Worm (Caenorhabditis elegans) whole organism, mixed stage, embryonic: Measurements from ENCODE around the gene F09G2.8.

Source experiments
- ces-1 ChIP-seq: fragments of 150-350 bp; optimal IDR thresholded peaks from 2 replicates; lab custom pipeline; 2014; ENCODE audit warnings: missing biosample characterization, missing genetic modification reagents, missing genetic modification characterization
- elt-3 ChIP-seq: fragments of 150-350 bp; optimal IDR thresholded peaks from 2 replicates; lab custom pipeline; 2014; ENCODE audit warnings: missing biosample characterization, missing genetic modification characterization
- flh-1 ChIP-seq: fragments of 200-800 bp; sonication (Bioruptor generic); optimal IDR thresholded peaks from 2 replicates; lab custom pipeline; 2018; ENCODE audit warnings: mild to moderate bottlenecking, missing genetic modification characterization, moderate library complexity, missing compliant biosample characterization
- lin-13 ChIP-seq: fragments of 150-350 bp; optimal IDR thresholded peaks from 2 replicates; lab custom pipeline; 2014; ENCODE audit warnings: missing biosample characterization, missing genetic modification characterization
- lsy-2 ChIP-seq: fragments of 150-350 bp; optimal IDR thresholded peaks from 2 replicates; lab custom pipeline; 2014; ENCODE audit warnings: missing biosample characterization, missing genetic modification characterization
- mep-1 ChIP-seq: fragments of 150-350 bp; optimal IDR thresholded peaks from 2 replicates; lab custom pipeline; 2017; ENCODE audit warnings: missing biosample characterization, missing genetic modification reagents, missing genetic modification characterization, inconsistent platforms
- nhr-12 ChIP-seq: fragments of 150-350 bp; optimal IDR thresholded peaks from 2 replicates; lab custom pipeline; 2014; ENCODE audit warnings: missing biosample characterization, missing genetic modification characterization
- nhr-237 ChIP-seq: fragments of 150-350 bp; optimal IDR thresholded peaks from 2 replicates; lab custom pipeline; 2014; ENCODE audit warnings: missing biosample characterization, missing genetic modification characterization
- nhr-28 ChIP-seq: fragments of 150-350 bp; optimal IDR thresholded peaks from 2 replicates; lab custom pipeline; 2014; ENCODE audit warnings: missing biosample characterization, missing genetic modification characterization
- pha-4 ChIP-seq: fragments of 150-350 bp; optimal IDR thresholded peaks from 2 replicates; lab custom pipeline; 2018; ENCODE audit warnings: missing biosample characterization, missing genetic modification reagents, missing genetic modification characterization
- snpc-4 ChIP-seq: fragments of 150-350 bp; optimal IDR thresholded peaks from 2 replicates; lab custom pipeline; 2014; ENCODE audit warnings: missing biosample characterization, missing genetic modification characterization
- sptf-1 ChIP-seq: sonication (generic microtip); optimal IDR thresholded peaks from 2 replicates; lab custom pipeline; 2017; ENCODE audit warnings: mild to moderate bottlenecking, missing genetic modification characterization, moderate library complexity, missing compliant biosample characterization
- zip-8 ChIP-seq: fragments of 150-350 bp; optimal IDR thresholded peaks from 2 replicates; lab custom pipeline; 2014; ENCODE audit warnings: missing biosample characterization, missing genetic modification characterization
- ztf-11 ChIP-seq: fragments of 150-350 bp; optimal IDR thresholded peaks from 2 replicates; lab custom pipeline; 2014; ENCODE audit warnings: missing biosample characterization, missing genetic modification characterization

- TF ChIP-seq ces-1 (GFP tag; lab: Kevin White, UChicago), result no peak
- no peak for TF ChIP-seq pha-4
- no peak for TF ChIP-seq mep-1
- TF ChIP-seq sptf-1 (tag; lab: Kevin White, UChicago), result no peak
- TF ChIP-seq elt-3 (tag; lab: Kevin White, UChicago), result no peak
- no peak for TF ChIP-seq snpc-4
- no peak for TF ChIP-seq nhr-12 (tag; lab: Kevin White, UChicago)
- TF ChIP-seq ztf-11 (tag; lab: Kevin White, UChicago), result no peak
- no peak for TF ChIP-seq zip-8
- TF ChIP-seq lsy-2 (tag; lab: Kevin White, UChicago), result no peak
- no peak for TF ChIP-seq flh-1 (GFP tag; lab: Kevin White, UChicago)
- no peak for TF ChIP-seq lin-13 (tag; lab: Kevin White, UChicago)
- no peak for TF ChIP-seq nhr-28 (tag; lab: Kevin White, UChicago)
- TF ChIP-seq nhr-237 (tag; lab: Kevin White, UChicago), result no peak
Measured at ce11 chrV:7199932-7200331, 6.5 kb upstream of the F09G2.8 start, which contains the start of gene F09G2.1.
